Fruit fly (Drosophila melanogaster) whole organism, embryonic: ENCODE results near the gene CG17190.

Source experiments
- B-H2 ChIP-seq: fragments of 200-800 bp; sonication (Bioruptor generic); optimal IDR thresholded peaks from 2 replicates; lab custom pipeline; 2018; ENCODE audit warnings: missing biosample characterization, mild to moderate bottlenecking, missing genetic modification characterization
- Bteb2 ChIP-seq: fragments of 200-800 bp; sonication (Bioruptor generic); optimal IDR thresholded peaks from 2 replicates; lab custom pipeline; 2016; ENCODE audit warnings: missing biosample characterization, missing genetic modification characterization
- C15 ChIP-seq: fragments of 200-800 bp; sonication (Bioruptor generic); IDR thresholded peaks from 3 replicates; pipeline ENCODE4 v1.3.6; 2022; ENCODE audit warnings: missing biosample characterization, missing genetic modification characterization
- CG1024 ChIP-seq: fragments of 200-800 bp; sonication (Bioruptor generic); IDR thresholded peaks from 2 replicates; pipeline ENCODE4 v1.3.6; 2022; ENCODE audit warnings: missing biosample characterization, missing genetic modification characterization
- CG10543 ChIP-seq: fragments of 200-800 bp; sonication (Bioruptor generic); optimal IDR thresholded peaks from 3 replicates; lab custom pipeline; 2017; ENCODE audit warnings: missing biosample characterization, mild to moderate bottlenecking, missing genetic modification characterization, moderate library complexity
- CG13287 ChIP-seq: fragments of 200-800 bp; sonication (Bioruptor generic); IDR thresholded peaks from 2 replicates; pipeline ENCODE4 v1.3.6; 2022; ENCODE audit warnings: missing biosample characterization, missing genetic modification characterization; ENCODE audit not compliant: partially characterized antibody
- CG13296 ChIP-seq: fragments of 200-800 bp; sonication (Bioruptor generic); optimal IDR thresholded peaks from 3 replicates; lab custom pipeline; 2018; ENCODE audit warnings: missing biosample characterization, mild to moderate bottlenecking, missing genetic modification characterization
- CG14860 ChIP-seq: fragments of 200-800 bp; sonication (Bioruptor generic); IDR thresholded peaks from 3 replicates; pipeline ENCODE4 v1.3.6; 2022; ENCODE audit warnings: missing biosample characterization, missing genetic modification characterization; ENCODE audit not compliant: partially characterized antibody
- CG17328 ChIP-seq: fragments of 200-800 bp; sonication (Bioruptor generic); IDR thresholded peaks from 2 replicates; pipeline ENCODE4 v1.3.6; 2022; ENCODE audit warnings: missing biosample characterization, missing genetic modification characterization
- CG17612 ChIP-seq: fragments of 200-800 bp; sonication (Bioruptor generic); IDR thresholded peaks from 2 replicates; pipeline ENCODE4 v1.3.6; 2022; ENCODE audit warnings: missing biosample characterization, missing genetic modification characterization
- CG18011 ChIP-seq: fragments of 200-800 bp; sonication (Bioruptor generic); optimal IDR thresholded peaks from 2 replicates; lab custom pipeline; 2017; ENCODE audit warnings: missing biosample characterization, missing genetic modification characterization, mild to moderate bottlenecking, moderate library complexity, missing genotype
- CG31224 ChIP-seq: fragments of 200-800 bp; sonication (Bioruptor generic); IDR thresholded peaks from 2 replicates; pipeline ENCODE4 v1.3.6; 2022; ENCODE audit warnings: missing biosample characterization, missing genetic modification characterization
- CG31365 ChIP-seq: fragments of 200-800 bp; sonication (Bioruptor generic); optimal IDR thresholded peaks from 2 replicates; lab custom pipeline; 2018; ENCODE audit warnings: missing biosample characterization, mild to moderate bottlenecking, missing genetic modification characterization
- CG32532 ChIP-seq: fragments of 200-800 bp; sonication (Bioruptor generic); IDR thresholded peaks from 2 replicates; pipeline ENCODE4 v1.3.6; 2022; ENCODE audit warnings: missing biosample characterization, missing genetic modification characterization
- CG4282 ChIP-seq: fragments of 200-800 bp; sonication (Bioruptor generic); optimal IDR thresholded peaks from 2 replicates; lab custom pipeline; 2016; ENCODE audit warnings: missing biosample characterization, missing genetic modification characterization
- CG4360 ChIP-seq: fragments of 200-800 bp; sonication (Bioruptor generic); IDR thresholded peaks from 2 replicates; pipeline ENCODE4 v1.3.6; 2022; ENCODE audit warnings: missing biosample characterization, missing genetic modification characterization
- CG6791 ChIP-seq: fragments of 200-800 bp; sonication (Bioruptor generic); IDR thresholded peaks from 3 replicates; pipeline ENCODE4 v1.3.6; 2022; ENCODE audit warnings: missing biosample characterization, missing genetic modification characterization; ENCODE audit not compliant: partially characterized antibody
- CG7271 ChIP-seq: fragments of 200-800 bp; sonication (Bioruptor generic); optimal IDR thresholded peaks from 2 replicates; lab custom pipeline; 2018; ENCODE audit warnings: missing biosample characterization, mild to moderate bottlenecking, missing genetic modification characterization, moderate library complexity
- CG7786 ChIP-seq: fragments of 200-800 bp; sonication (Bioruptor generic); optimal IDR thresholded peaks from 2 replicates; lab custom pipeline; 2016; ENCODE audit warnings: missing biosample characterization, missing genetic modification characterization
- CG9876 ChIP-seq: fragments of 200-800 bp; sonication (Bioruptor generic); optimal IDR thresholded peaks from 2 replicates; lab custom pipeline; 2016; ENCODE audit warnings: missing biosample characterization, missing genetic modification characterization
- Doc3 ChIP-seq: fragments of 200-800 bp; sonication (Bioruptor generic); IDR thresholded peaks from 3 replicates; pipeline ENCODE4 v1.3.6; 2022; ENCODE audit warnings: missing biosample characterization, missing genetic modification characterization; ENCODE audit not compliant: partially characterized antibody
- Hr39 ChIP-seq: fragments of >200 bp; optimal IDR thresholded peaks from 2 replicates; lab custom pipeline; 2017
- MBD-R2 ChIP-seq: fragments of 200-800 bp; sonication (Bioruptor generic); IDR thresholded peaks from 2 replicates; pipeline ENCODE4 v1.3.6; 2022; ENCODE audit warnings: missing biosample characterization, missing genetic modification characterization
- Max ChIP-seq: fragments of 200-800 bp; sonication (Bioruptor generic); optimal IDR thresholded peaks from 2 replicates; lab custom pipeline; 2016; ENCODE audit warnings: missing biosample characterization, mild to moderate bottlenecking, missing genetic modification characterization
- Myb ChIP-seq: fragments of 200-800 bp; sonication (Bioruptor generic); optimal IDR thresholded peaks from 2 replicates; lab custom pipeline; 2016; ENCODE audit warnings: missing biosample characterization, missing genetic modification characterization
- Nf-YB ChIP-seq: fragments of 200-800 bp; sonication (Bioruptor generic); optimal IDR thresholded peaks from 3 replicates; lab custom pipeline; 2019; ENCODE audit warnings: missing biosample characterization, mild to moderate bottlenecking, missing genetic modification characterization, moderate library complexity
- Opbp ChIP-seq: fragments of 200-800 bp; sonication (Bioruptor generic); IDR thresholded peaks from 3 replicates; pipeline ENCODE4 v1.3.6; 2022; ENCODE audit warnings: missing biosample characterization, missing genetic modification characterization; ENCODE audit not compliant: partially characterized antibody
- Sin3A ChIP-seq: fragments of >200 bp; optimal IDR thresholded peaks from 2 replicates; lab custom pipeline; 2018
- Stat92E ChIP-seq, 3 experiments: fragments of >200 bp in 2 of 3; fragments of 200-800 bp in 1 of 3; sonication (Bioruptor generic) in 1 of 3; optimal IDR thresholded peaks; 2 replicates each; lab custom pipeline; 2017 to 2019; ENCODE audit warnings: missing biosample characterization in 3 of 3, missing genetic modification characterization in 3 of 3, mild to moderate bottlenecking in 1 of 3, moderate library complexity in 1 of 3
- Vsx1 ChIP-seq: fragments of 200-800 bp; sonication (Bioruptor generic); optimal IDR thresholded peaks from 2 replicates; lab custom pipeline; 2017; ENCODE audit warnings: missing biosample characterization, mild to moderate bottlenecking, missing genetic modification characterization, missing genetic modification reagents
- ab ChIP-seq: fragments of 200-800 bp; sonication (Bioruptor generic); optimal IDR thresholded peaks from 2 replicates; lab custom pipeline; 2016; ENCODE audit warnings: missing biosample characterization, missing genetic modification characterization
- bsh ChIP-seq, 2 experiments: fragments of 200-800 bp; sonication (Bioruptor generic); optimal IDR thresholded peaks; 2 replicates each; lab custom pipeline; 2017 to 2018; ENCODE audit warnings: mild to moderate bottlenecking in 2 of 2, missing biosample characterization in 2 of 2, missing genetic modification characterization in 2 of 2, moderate library complexity in 1 of 2
- cad ChIP-seq: fragments of >200 bp; optimal IDR thresholded peaks from 2 replicates; lab custom pipeline; 2017; ENCODE audit warnings: missing biosample characterization, missing genetic modification characterization
- dati ChIP-seq: fragments of 200-800 bp; sonication (Bioruptor generic); IDR thresholded peaks from 2 replicates; pipeline ENCODE4 v1.3.6; 2022; ENCODE audit warnings: missing biosample characterization, missing genetic modification characterization
- emc ChIP-seq: fragments of 200-800 bp; sonication (Bioruptor generic); optimal IDR thresholded peaks from 2 replicates; lab custom pipeline; 2016; ENCODE audit warnings: missing biosample characterization, missing genetic modification characterization
- fd102C ChIP-seq: fragments of 200-800 bp; sonication (Bioruptor generic); optimal IDR thresholded peaks from 2 replicates; lab custom pipeline; 2018; ENCODE audit warnings: missing biosample characterization, mild to moderate bottlenecking, missing genetic modification characterization, moderate library complexity
- gcm ChIP-seq: fragments of 200-800 bp; sonication (Bioruptor generic); optimal IDR thresholded peaks from 2 replicates; lab custom pipeline; 2019; ENCODE audit warnings: missing biosample characterization, mild to moderate bottlenecking, missing genetic modification characterization, moderate library complexity
- gsb ChIP-seq: fragments of 200-800 bp; sonication (Bioruptor generic); IDR thresholded peaks from 2 replicates; pipeline ENCODE4 v1.3.6; 2022; ENCODE audit warnings: missing biosample characterization, missing genetic modification characterization
- hth ChIP-seq: fragments of >200 bp; optimal IDR thresholded peaks from 2 replicates; lab custom pipeline; 2017; ENCODE audit warnings: inconsistent platforms
- pb ChIP-seq: fragments of 200-800 bp; sonication (Bioruptor generic); optimal IDR thresholded peaks from 3 replicates; lab custom pipeline; 2016; ENCODE audit warnings: missing biosample characterization, missing genetic modification characterization
- pnt ChIP-seq: fragments of 200-800 bp; sonication (Bioruptor generic); optimal IDR thresholded peaks from 3 replicates; lab custom pipeline; 2016; ENCODE audit warnings: missing biosample characterization, missing genetic modification characterization
- pzg ChIP-seq: fragments of 200-800 bp; sonication (Bioruptor generic); optimal IDR thresholded peaks from 3 replicates; lab custom pipeline; 2018; ENCODE audit warnings: missing biosample characterization, mild to moderate bottlenecking, missing genetic modification characterization, moderate library complexity
- scrt ChIP-seq: fragments of 200-800 bp; sonication (Bioruptor generic); optimal IDR thresholded peaks from 2 replicates; lab custom pipeline; 2018; ENCODE audit warnings: missing biosample characterization, mild to moderate bottlenecking, missing genetic modification characterization, moderate library complexity
- sens-2 ChIP-seq: fragments of 200-800 bp; sonication (Bioruptor generic); IDR thresholded peaks from 2 replicates; pipeline ENCODE4 v1.3.6; 2022; ENCODE audit warnings: missing biosample characterization, missing genetic modification characterization
- toy ChIP-seq: fragments of 200-800 bp; sonication (Bioruptor generic); IDR thresholded peaks from 2 replicates; pipeline ENCODE4 v1.3.6; 2022; ENCODE audit warnings: missing biosample characterization, missing genetic modification characterization
- trem ChIP-seq: fragments of 200-800 bp; optimal IDR thresholded peaks from 3 replicates; lab custom pipeline; 2019; ENCODE audit warnings: missing biosample characterization, mild to moderate bottlenecking, missing genetic modification characterization, moderate library complexity
- unc-4 ChIP-seq: fragments of 200-800 bp; sonication (Bioruptor generic); IDR thresholded peaks from 2 replicates; pipeline ENCODE4 v1.3.6; 2022; ENCODE audit warnings: missing biosample characterization, missing genetic modification characterization; ENCODE audit not compliant: partially characterized antibody
- wdn ChIP-seq: fragments of 200-800 bp; sonication (Bioruptor generic); IDR thresholded peaks from 2 replicates; pipeline ENCODE4 v1.3.6; 2022; ENCODE audit warnings: missing biosample characterization, missing genetic modification characterization
- zfh2 ChIP-seq: fragments of 200-800 bp; sonication (Bioruptor generic); optimal IDR thresholded peaks from 2 replicates; lab custom pipeline; 2016; ENCODE audit warnings: missing biosample characterization, missing genetic modification characterization

CG17190 gene

dm6 chr3R:20027841-20028240, 14.5 kb upstream of the CG17190 start, which contains the start of the genes CG4424 and CG4854 (continued):
- TF ChIP-seq unc-4 (GFP tag; lab: Robert Waterston, UW) (peak; percentile 30; the same call in 1 of the 2 replicates), Myb (peak; percentile 77), trem (tag; lab: Kevin White, UChicago) (peak; percentile 70), CG13287 (GFP tag; lab: Robert Waterston, UW) (peak; percentile 57; the same call in 1 of the 2 replicates), Sin3A (lab: Kevin White, UChicago) (peak; percentile 22), pzg (GFP tag; lab: Kevin White, UChicago) (peak; percentile 52), zfh2 (no peak), CG14860 (0 out of 3 replicates have a peak, but pooled peaks have one; percentile 19), CG6791 (GFP tag; lab: Robert Waterston, UW) (no peak), CG4360 (GFP tag; lab: Robert Waterston, UW) (no peak), MBD-R2 (GFP tag; lab: Robert Waterston, UW) (peak; percentile 96)

- peak in 1 of 2 experiments; percentile 80 for TF ChIP-seq bsh (GFP tag; optimal IDR thresholded peaks at IDR 0.05; lab: Kevin White, UChicago)
- TF ChIP-seq wdn (GFP tag; lab: Robert Waterston, UW), result peak; percentile 25; the same call in 1 of the 2 replicates
- TF ChIP-seq CG17328 (GFP tag; lab: Robert Waterston, UW), result peak; percentile 49
- TF ChIP-seq CG1024 (GFP tag; lab: Robert Waterston, UW), result peak; percentile 29; the same call in 1 of the 2 replicates
- TF ChIP-seq sens-2 (GFP tag; lab: Robert Waterston, UW), result no peak
- peak; percentile 57 for TF ChIP-seq Max (GFP tag; lab: Kevin White, UChicago)
- no peak for TF ChIP-seq CG10543 (GFP tag; lab: Kevin White, UChicago)
- no peak for TF ChIP-seq scrt (GFP tag; lab: Kevin White, UChicago)
- peak; percentile 75 for TF ChIP-seq CG7786
- peak; percentile 2 for TF ChIP-seq CG18011 (GFP tag; lab: Kevin White, UChicago)
- TF ChIP-seq hth (lab: Kevin White, UChicago), result no peak
- TF ChIP-seq Nf-YB (GFP tag; lab: Kevin White, UChicago), result peak; percentile 75
- TF ChIP-seq CG17612 (GFP tag; lab: Robert Waterston, UW), result no peak
- no peak for TF ChIP-seq emc (GFP tag; lab: Kevin White, UChicago)
- peak; percentile 70 for TF ChIP-seq CG32532 (GFP tag; lab: Robert Waterston, UW)
- TF ChIP-seq Hr39, result no peak
- TF ChIP-seq CG7271 (tag; lab: Kevin White, UChicago), result no peak
- peak; percentile 37 for TF ChIP-seq pb (GFP tag; lab: Kevin White, UChicago)
- no peak for TF ChIP-seq fd102C (GFP tag; lab: Kevin White, UChicago)
- TF ChIP-seq pnt (GFP tag; lab: Kevin White, UChicago), result peak; percentile 54
- TF ChIP-seq Bteb2 (GFP tag; lab: Kevin White, UChicago), result peak; percentile 88
- TF ChIP-seq C15, result peak; percentile 57; the same call in 1 of the 3 replicates
- TF ChIP-seq Doc3 (GFP tag; lab: Robert Waterston, UW), result peak; percentile 97
- peak in 1 of 3 experiments; percentile 77 for TF ChIP-seq Stat92E (GFP tag; optimal IDR thresholded peaks at IDR 0.05; lab: Kevin White, UChicago)
- 0 out of 2 replicates have a peak, but pooled peaks have one; percentile 33 for TF ChIP-seq dati (GFP tag; lab: Robert Waterston, UW)
- TF ChIP-seq Vsx1 (GFP tag; lab: Kevin White, UChicago), result peak; percentile 69
- TF ChIP-seq CG31365 (tag; lab: Kevin White, UChicago), result no peak
- TF ChIP-seq gsb, result peak; percentile 27; the same call in 1 of the 2 replicates
- peak; percentile 3 for TF ChIP-seq CG4282 (GFP tag; lab: Kevin White, UChicago)
- peak; percentile 80 for TF ChIP-seq B-H2
- TF ChIP-seq ab, result peak; percentile 55
- peak; percentile 53 for TF ChIP-seq CG13296 (GFP tag; lab: Kevin White, UChicago)
- TF ChIP-seq Opbp (GFP tag; lab: Robert Waterston, UW), result peak; percentile 95
- peak; percentile 82 for TF ChIP-seq gcm (GFP tag; lab: Kevin White, UChicago)
- TF ChIP-seq toy, result 0 out of 2 replicates have a peak, but pooled peaks have one; percentile 37
- TF ChIP-seq cad (GFP tag; lab: Kevin White, UChicago), result no peak
- TF ChIP-seq CG9876 (GFP tag; lab: Kevin White, UChicago), result peak; percentile 74
- no peak; the same call in 1 of the 2 replicates for TF ChIP-seq CG31224 (GFP tag; lab: Robert Waterston, UW)
Measured at dm6 chr3R:20021152-20021769, 8.0 kb upstream of the CG17190 start, which contains the start of the genes PIG-L and psidin. TSS of gene PIG-L (minus strand) at chr3R:20021338. TSS of gene psidin (plus strand) at chr3R:20021704.
